Worm (Caenorhabditis elegans): ENCODE data around the gene gem-4.

Gene gem-4

ce11 chrIV:11740204-11740603, 5.2 kb upstream of the gem-4 start, which contains the start of gene K01A6.4:
K01A6.4 (minus strand) TSS chrIV:11740304.
- TF ChIP-seq Y75B8A.6 (GFP tag; IDR thresholded peaks at IDR 0.05) (no peak), madf-5 (GFP tag; IDR thresholded peaks at IDR 0.05) (no peak), tag-97 (GFP tag; IDR thresholded peaks at IDR 0.05) (no peak), madf-9 (GFP tag; conservative IDR thresholded peaks at IDR 0.05) (no peak), jun-1 (tag; optimal IDR thresholded peaks at IDR 0.05) (no peak), egl-27 (tag; optimal IDR thresholded peaks at IDR 0.05) (no peak), set-16 (GFP tag; IDR thresholded peaks at IDR 0.05) (no peak), ceh-62 (tag; optimal IDR thresholded peaks at IDR 0.05) (no peak), lir-3 (tag; optimal IDR thresholded peaks at IDR 0.05) (no peak)

- no peak for TF ChIP-seq fkh-10 (GFP tag; optimal IDR thresholded peaks at IDR 0.05)
- no peak for TF ChIP-seq hif-1 (tag; optimal IDR thresholded peaks at IDR 0.05)
- no peak for TF ChIP-seq lim-7 (GFP tag; IDR thresholded peaks at IDR 0.05)
- no peak for TF ChIP-seq nhr-111 (GFP tag; optimal IDR thresholded peaks at IDR 0.05)
- TF ChIP-seq T20F7.1 (GFP tag; optimal IDR thresholded peaks at IDR 0.05), result no peak
- TF ChIP-seq hlh-11 (tag; optimal IDR thresholded peaks at IDR 0.05), result no peak
- no peak for TF ChIP-seq skn-1 (tag; optimal IDR thresholded peaks at IDR 0.05)
- TF ChIP-seq zag-1 (tag; optimal IDR thresholded peaks at IDR 0.05), result no peak
- no peak for TF ChIP-seq snpc-1.2 (GFP tag; IDR thresholded peaks at IDR 0.05)
- TF ChIP-seq T26A8.4 (GFP tag; IDR thresholded peaks at IDR 0.05), result no peak
- no peak for TF ChIP-seq ceh-82 (tag; optimal IDR thresholded peaks at IDR 0.05)
- no peak for TF ChIP-seq nhr-25 (tag; optimal IDR thresholded peaks at IDR 0.05; ENCODE audit: borderline replicate concordance, insufficient read depth)
- TF ChIP-seq lin-15B (tag; optimal IDR thresholded peaks at IDR 0.05), result no peak
- no peak for TF ChIP-seq ctbp-1 (GFP tag; IDR thresholded peaks at IDR 0.05)
- no peak for TF ChIP-seq sdz-12 (GFP tag; optimal IDR thresholded peaks at IDR 0.05)
- no peak for TF ChIP-seq ZK337.2 (GFP tag; IDR thresholded peaks at IDR 0.05)
- no peak for TF ChIP-seq spr-3 (GFP tag; optimal IDR thresholded peaks at IDR 0.05)
Observed at ce11 chrIV:11742406-11742805, 3.0 kb upstream of the gem-4 start, which contains the start of gene K01A6.5. K01A6.5 (plus strand) TSS chrIV:11742706.

DNA sequence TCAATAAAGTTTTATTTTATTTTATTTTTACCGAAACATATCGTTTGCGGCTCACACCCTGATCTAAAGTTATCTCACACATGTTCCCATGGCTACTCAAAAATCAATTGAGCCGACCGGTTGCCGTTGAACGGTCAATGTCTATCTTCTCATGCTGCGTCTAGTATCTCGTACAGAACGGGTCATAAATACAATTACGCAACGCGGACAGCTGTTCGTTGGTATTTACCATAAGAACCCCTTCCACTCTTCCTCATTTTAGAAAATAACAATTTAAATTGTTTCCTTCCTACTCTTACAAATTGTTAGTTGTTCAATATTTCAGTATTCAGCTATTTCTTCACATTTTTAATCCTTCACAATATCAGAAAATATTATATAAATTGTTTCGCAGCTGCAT, 1.6 kb upstream of the gem-4 start:
- TF ChIP-seq set-16 (GFP tag; IDR thresholded peaks at IDR 0.05), result no peak
- no peak for TF ChIP-seq dmd-9 (GFP tag; IDR thresholded peaks at IDR 0.05)
- TF ChIP-seq F26F4.8 (GFP tag; conservative IDR thresholded peaks at IDR 0.05), result no peak
- TF ChIP-seq nhr-41 (GFP tag; IDR thresholded peaks at IDR 0.05), result no peak
- TF ChIP-seq ztf-11 (tag; optimal IDR thresholded peaks at IDR 0.05), result no peak
- TF ChIP-seq zag-1 (tag; optimal IDR thresholded peaks at IDR 0.05), result no peak

ce11 chrIV:11744287-11744686, 1.2 kb upstream of the gem-4 start:
- TF ChIP-seq daf-16 (GFP tag; optimal IDR thresholded peaks at IDR 0.05) (peak in 1 of 2 experiments; percentile 88), daf-16 (tag; optimal IDR thresholded peaks at IDR 0.05) (no peak), snpc-4 (tag; optimal IDR thresholded peaks at IDR 0.05) (no peak), ceh-20 (GFP tag; IDR thresholded peaks at IDR 0.05) (0 out of 2 replicates have a peak, but pooled peaks have one; percentile 22), mdl-1 (tag; optimal IDR thresholded peaks at IDR 0.05) (peak in 1 of 2 experiments; percentile 52), nhr-42 (GFP tag; IDR thresholded peaks at IDR 0.05) (no peak), unc-62 (GFP tag; optimal IDR thresholded peaks at IDR 0.05 in 1 of 2) (peak in 1 of 2 experiments; percentile 71), unc-62 (tag; optimal IDR thresholded peaks at IDR 0.05) (no peak), dmd-6 (GFP tag; IDR thresholded peaks at IDR 0.05) (0 out of 2 replicates have a peak, but pooled peaks have one; percentile 13), hlh-11 (tag; optimal IDR thresholded peaks at IDR 0.05) (peak; percentile 62), hlh-30 (tag; optimal IDR thresholded peaks at IDR 0.05; ENCODE audit: insufficient read depth) (peak; percentile 63), rbr-2 (tag; optimal IDR thresholded peaks at IDR 0.05) (peak; percentile 20)
